Worm (Caenorhabditis elegans) whole organism, L4 larva: Measurements from ENCODE around the gene act-1.

Experiments used
- lin-1 ChIP-seq: fragments of 200-800 bp; sonication (Bioruptor generic); IDR thresholded peaks from 2 replicates; pipeline ENCODE4 v1.3.6; 2022; ENCODE audit warnings: missing genetic modification reagents, missing genetic modification characterization, missing compliant biosample characterization
- mxl-2 ChIP-seq: fragments of 200-800 bp; sonication (Bioruptor generic); conservative IDR thresholded peaks from 2 replicates; pipeline ENCODE4 v1.3.6; 2022; ENCODE audit warnings: missing genetic modification reagents, missing genetic modification characterization, missing compliant biosample characterization
- php-3 ChIP-seq: fragments of 200-800 bp; sonication (Bioruptor generic); IDR thresholded peaks from 2 replicates; pipeline ENCODE4 v1.3.6; 2022; ENCODE audit warnings: missing genetic modification reagents, missing genetic modification characterization, missing compliant biosample characterization
- snpc-4 ChIP-seq: fragments of 150-350 bp; optimal IDR thresholded peaks from 2 replicates; lab custom pipeline; 2014; ENCODE audit warnings: missing biosample characterization, missing genetic modification characterization
- zag-1 ChIP-seq: fragments of 150-350 bp; optimal IDR thresholded peaks from 2 replicates; lab custom pipeline; 2014; ENCODE audit warnings: missing biosample characterization, missing genetic modification characterization
- zip-11 ChIP-seq: fragments of 200-800 bp; sonication (Bioruptor generic); IDR thresholded peaks from 2 replicates; pipeline ENCODE4 v1.3.6; 2022; ENCODE audit warnings: missing genetic modification characterization, missing compliant biosample characterization
- ztf-7 ChIP-seq: fragments of 150-350 bp; optimal IDR thresholded peaks from 2 replicates; lab custom pipeline; 2014; ENCODE audit warnings: missing biosample characterization, missing genetic modification characterization

ce11 chrV:11057043-11057442, 23.8 kb upstream of the act-1 start, which contains the start of gene srh-75:
- TF ChIP-seq zip-11 (GFP tag; lab: Robert Waterston, UW), result no peak
- TF ChIP-seq lin-1 (GFP tag; lab: Robert Waterston, UW), result no peak
- TF ChIP-seq snpc-4, result no peak
- no peak for TF ChIP-seq zag-1 (tag; lab: Kevin White, UChicago)
- TF ChIP-seq ztf-7 (tag; lab: Kevin White, UChicago), result no peak
- TF ChIP-seq mxl-2 (GFP tag; lab: Robert Waterston, UW), result no peak
- no peak for TF ChIP-seq php-3 (GFP tag; lab: Robert Waterston, UW)
